Fruit fly (Drosophila melanogaster): ENCODE data around the gene CG3081.

The CG3081 gene

dm6 chrX:4616865-4617669 lies 26.7 kb downstream of the CG3081 start, which contains the start of gene peb (continued):
- TF ChIP-seq CG15269 (tag; optimal IDR thresholded peaks at IDR 0.05) = no peak
- no peak for TF ChIP-seq abd-A (tag; optimal IDR thresholded peaks at IDR 0.05)
- no peak for TF ChIP-seq hth (optimal IDR thresholded peaks at IDR 0.05)
- TF ChIP-seq eve (GFP tag; optimal IDR thresholded peaks at IDR 0.05) = peak in 1 of 2 experiments; percentile 62
- TF ChIP-seq mld (GFP tag; IDR thresholded peaks at IDR 0.05; ENCODE audit: partially characterized antibody) = no peak
- TF ChIP-seq CG31224 (GFP tag; IDR thresholded peaks at IDR 0.05) = no peak
- TF ChIP-seq Atf3 (GFP tag; optimal IDR thresholded peaks at IDR 0.05) = peak; percentile 4
- no peak for TF ChIP-seq CG3838 (GFP tag; optimal IDR thresholded peaks at IDR 0.05)
- TF ChIP-seq Eip74EF (GFP tag; optimal IDR thresholded peaks at IDR 0.05) = peak in 1 of 2 experiments; percentile 60
- TF ChIP-seq CG11723 (GFP tag; optimal IDR thresholded peaks at IDR 0.05) = peak; percentile 11
- no peak for TF ChIP-seq ham (GFP tag; IDR thresholded peaks at IDR 0.05)
- no peak for TF ChIP-seq exex (tag; optimal IDR thresholded peaks at IDR 0.05)
- peak; percentile 50 for TF ChIP-seq CG9437 (GFP tag; optimal IDR thresholded peaks at IDR 0.05)
- peak; percentile 59 for TF ChIP-seq CG17829 (tag; optimal IDR thresholded peaks at IDR 0.05)
- peak; percentile 35 for TF ChIP-seq Kr (GFP tag; optimal IDR thresholded peaks at IDR 0.05)
- peak; percentile 55; the same call in 2 of the 3 replicates for TF ChIP-seq ci (GFP tag; IDR thresholded peaks at IDR 0.05)
- TF ChIP-seq CG2129 (GFP tag; IDR thresholded peaks at IDR 0.05; ENCODE audit: partially characterized antibody) = no peak
- peak; percentile 33 for TF ChIP-seq CG12236 (GFP tag; optimal IDR thresholded peaks at IDR 0.05)
- no peak for TF ChIP-seq vnd (GFP tag; IDR thresholded peaks at IDR 0.05; ENCODE audit: partially characterized antibody)
- no peak for TF ChIP-seq salm (tag; optimal IDR thresholded peaks at IDR 0.05)
- TF ChIP-seq Hey (tag; optimal IDR thresholded peaks at IDR 0.05) = no peak
- TF ChIP-seq HLH3B (GFP tag; IDR thresholded peaks at IDR 0.05) = peak; percentile 37; the same call in 1 of the 2 replicates
- TF ChIP-seq otp (GFP tag; IDR thresholded peaks at IDR 0.05) = no peak
- TF ChIP-seq CG7839 (tag; optimal IDR thresholded peaks at IDR 0.05) = peak; percentile 68
- TF ChIP-seq Deaf1 (tag; optimal IDR thresholded peaks at IDR 0.05) = no peak
- TF ChIP-seq Stat92E (GFP tag; optimal IDR thresholded peaks at IDR 0.05) = peak in 1 of 3 experiments; percentile 41
- no peak for TF ChIP-seq cad (GFP tag; optimal IDR thresholded peaks at IDR 0.05)
- no peak for TF ChIP-seq Doc2 (GFP tag; IDR thresholded peaks at IDR 0.05)
- TF ChIP-seq CG11456 (GFP tag; IDR thresholded peaks at IDR 0.05) = no peak
- TF ChIP-seq CG17912 (GFP tag; optimal IDR thresholded peaks at IDR 0.05) = no peak
- no peak for TF ChIP-seq gro (GFP tag; optimal IDR thresholded peaks at IDR 0.05)
- peak; percentile 15; the same call in 1 of the 2 replicates for TF ChIP-seq Atf6 (GFP tag; IDR thresholded peaks at IDR 0.05)
- no peak for TF ChIP-seq Lhr (GFP tag; optimal IDR thresholded peaks at IDR 0.05)
- no peak for TF ChIP-seq Neu2 (GFP tag; optimal IDR thresholded peaks at IDR 0.05; ENCODE audit: borderline replicate concordance)
- no peak for TF ChIP-seq zf30C (GFP tag; optimal IDR thresholded peaks at IDR 0.05)
- TF ChIP-seq CG33557 (GFP tag; optimal IDR thresholded peaks at IDR 0.05) = peak; percentile 71
- TF ChIP-seq CG1792 (GFP tag; optimal IDR thresholded peaks at IDR 0.05) = no peak
- no peak for TF ChIP-seq CG8478 (optimal IDR thresholded peaks at IDR 0.05)
- no peak for TF ChIP-seq CG1647 (GFP tag; optimal IDR thresholded peaks at IDR 0.05)
- TF ChIP-seq HmgD (GFP tag; optimal IDR thresholded peaks at IDR 0.05) = no peak
- TF ChIP-seq CG8359 (GFP tag; optimal IDR thresholded peaks at IDR 0.05; ENCODE audit: borderline replicate concordance) = no peak
- TF ChIP-seq CG3407 (GFP tag; optimal IDR thresholded peaks at IDR 0.05) = no peak
- TF ChIP-seq eyg (GFP tag; optimal IDR thresholded peaks at IDR 0.05) = no peak
- no peak for TF ChIP-seq CG12942 (GFP tag; optimal IDR thresholded peaks at IDR 0.05)
- peak; percentile 33 for TF ChIP-seq pb (GFP tag; optimal IDR thresholded peaks at IDR 0.05)
- no peak for TF ChIP-seq tna (GFP tag; IDR thresholded peaks at IDR 0.05; ENCODE audit: partially characterized antibody)
- TF ChIP-seq CG12104 (GFP tag; optimal IDR thresholded peaks at IDR 0.05) = no peak
- no peak for TF ChIP-seq CG7963 (GFP tag; IDR thresholded peaks at IDR 0.05; ENCODE audit: partially characterized antibody)
- peak; percentile 96 for TF ChIP-seq Adf1 (GFP tag; IDR thresholded peaks at IDR 0.05)

Data from whole organism, embryonic.